Fruit fly (Drosophila melanogaster): ENCODE measurements around the gene CG10026.

The CG10026 gene

dm6 chr2L:19463405-19463804 lies 9.3 kb downstream of the CG10026 start:
- TF ChIP-seq Hr3 (GFP tag; optimal IDR thresholded peaks at IDR 0.05): peak; percentile 6
- TF ChIP-seq CG6854 (GFP tag; optimal IDR thresholded peaks at IDR 0.05): no peak
- peak; percentile 57 for TF ChIP-seq CG18262 (tag; optimal IDR thresholded peaks at IDR 0.05)
- no peak for TF ChIP-seq Kr (GFP tag; optimal IDR thresholded peaks at IDR 0.05)
- TF ChIP-seq sima (GFP tag; optimal IDR thresholded peaks at IDR 0.05): no peak
- TF ChIP-seq CG11695 (GFP tag; IDR thresholded peaks at IDR 0.05): no peak
- TF ChIP-seq cad (GFP tag; optimal IDR thresholded peaks at IDR 0.05): no peak
- TF ChIP-seq lmd (GFP tag; IDR thresholded peaks at IDR 0.05): no peak
- TF ChIP-seq Hr78 (GFP tag; optimal IDR thresholded peaks at IDR 0.05): no peak
- TF ChIP-seq tio (GFP tag; optimal IDR thresholded peaks at IDR 0.05): peak; percentile 4
- peak; percentile 12 for TF ChIP-seq fd96Cb (tag; optimal IDR thresholded peaks at IDR 0.05)
- TF ChIP-seq CG13775 (GFP tag; optimal IDR thresholded peaks at IDR 0.05): peak; percentile 20
- no peak for TF ChIP-seq CG31365 (tag; optimal IDR thresholded peaks at IDR 0.05)
- peak; percentile 8 for TF ChIP-seq grau (tag; optimal IDR thresholded peaks at IDR 0.05)
- TF ChIP-seq CG10209 (GFP tag; optimal IDR thresholded peaks at IDR 0.05): peak; percentile 5
- no peak for TF ChIP-seq CG11696 (GFP tag; IDR thresholded peaks at IDR 0.05)
- TF ChIP-seq CG17361 (GFP tag; IDR thresholded peaks at IDR 0.05): peak; percentile 73
- TF ChIP-seq az2 (GFP tag; optimal IDR thresholded peaks at IDR 0.05): peak; percentile 0
- TF ChIP-seq CG13287 (GFP tag; IDR thresholded peaks at IDR 0.05; ENCODE audit: partially characterized antibody): no peak
- TF ChIP-seq CG2678 (tag; optimal IDR thresholded peaks at IDR 0.05): peak; percentile 44
- TF ChIP-seq gem (tag; optimal IDR thresholded peaks at IDR 0.05): peak; percentile 56
- TF ChIP-seq gro (GFP tag; optimal IDR thresholded peaks at IDR 0.05): no peak
- TF ChIP-seq CG12219 (GFP tag; optimal IDR thresholded peaks at IDR 0.05): no peak
- TF ChIP-seq nmo (GFP tag; optimal IDR thresholded peaks at IDR 0.05): peak; percentile 32
- peak; percentile 16 for TF ChIP-seq odd (GFP tag; optimal IDR thresholded peaks at IDR 0.05)
- peak; percentile 34; the same call in 1 of the 2 replicates for TF ChIP-seq CG31441 (GFP tag; IDR thresholded peaks at IDR 0.05)
- TF ChIP-seq CG3163 (GFP tag; optimal IDR thresholded peaks at IDR 0.05): no peak
- peak; percentile 35 for TF ChIP-seq phol (tag; optimal IDR thresholded peaks at IDR 0.05)
- TF ChIP-seq Deaf1 (tag; optimal IDR thresholded peaks at IDR 0.05): no peak
- TF ChIP-seq jumu (GFP tag; optimal IDR thresholded peaks at IDR 0.05): no peak
- no peak for TF ChIP-seq CG1792 (GFP tag; optimal IDR thresholded peaks at IDR 0.05)
- TF ChIP-seq Doc3 (GFP tag; IDR thresholded peaks at IDR 0.05; ENCODE audit: partially characterized antibody): no peak
- TF ChIP-seq twi (tag; optimal IDR thresholded peaks at IDR 0.05): no peak
- no peak for TF ChIP-seq sc (optimal IDR thresholded peaks at IDR 0.05)
- peak; percentile 2 for TF ChIP-seq sc (GFP tag; optimal IDR thresholded peaks at IDR 0.05)
- no peak for TF ChIP-seq CG18476 (GFP tag; optimal IDR thresholded peaks at IDR 0.05)
- TF ChIP-seq CG6689 (GFP tag; IDR thresholded peaks at IDR 0.05): no peak
- TF ChIP-seq Jarid2 (GFP tag; optimal IDR thresholded peaks at IDR 0.05): no peak
- 0 out of 3 replicates have a peak, but pooled peaks have one; percentile 20 for TF ChIP-seq row (GFP tag; IDR thresholded peaks at IDR 0.05)
- no peak for TF ChIP-seq chm (GFP tag; IDR thresholded peaks at IDR 0.05)
- TF ChIP-seq sens (GFP tag): peak; percentile 18
- peak; percentile 63 for TF ChIP-seq CG9437 (GFP tag; optimal IDR thresholded peaks at IDR 0.05)
- no peak for TF ChIP-seq Ets65A (GFP tag)
- TF ChIP-seq CG5953 (GFP tag; IDR thresholded peaks at IDR 0.05): no peak
- TF ChIP-seq Oli (tag; optimal IDR thresholded peaks at IDR 0.05): peak; percentile 41
- TF ChIP-seq CoRest (tag; optimal IDR thresholded peaks at IDR 0.05): peak; percentile 36
- TF ChIP-seq CkIIα-i1 (GFP tag; IDR thresholded peaks at IDR 0.05): no peak
- no peak for TF ChIP-seq CG18764 (GFP tag; optimal IDR thresholded peaks at IDR 0.05)
- TF ChIP-seq CG1832 (GFP tag; optimal IDR thresholded peaks at IDR 0.05): no peak
- TF ChIP-seq CG17186 (GFP tag; optimal IDR thresholded peaks at IDR 0.05): no peak
- TF ChIP-seq CG2129 (GFP tag; IDR thresholded peaks at IDR 0.05; ENCODE audit: partially characterized antibody): no peak
- no peak for TF ChIP-seq so (GFP tag; IDR thresholded peaks at IDR 0.05)
